Worm (Caenorhabditis elegans) whole organism, L2 larva: ENCODE results near the gene F21A3.2.

Experiments
- C34F6.9 ChIP-seq: fragments of 150-350 bp; optimal IDR thresholded peaks from 2 replicates; lab custom pipeline; 2014; ENCODE audit warnings: missing biosample characterization, missing genetic modification characterization
- F13H6.1 ChIP-seq: sonication (generic microtip); optimal IDR thresholded peaks from 2 replicates; lab custom pipeline; 2016; ENCODE audit warnings: missing genetic modification characterization, missing compliant biosample characterization
- Y55F3AM.14 ChIP-seq: fragments of 200-800 bp; sonication (Bioruptor generic); optimal IDR thresholded peaks from 2 replicates; lab custom pipeline; 2018; ENCODE audit warnings: mild to moderate bottlenecking, missing genetic modification characterization, missing compliant biosample characterization
- alr-1 ChIP-seq: fragments of 150-350 bp; optimal IDR thresholded peaks from 2 replicates; lab custom pipeline; 2014; ENCODE audit warnings: missing biosample characterization, missing genetic modification characterization
- aly-2 ChIP-seq: fragments of 150-350 bp; optimal IDR thresholded peaks from 2 replicates; lab custom pipeline; 2014; ENCODE audit warnings: missing biosample characterization, missing genetic modification characterization
- ama-1 ChIP-seq: fragments of 150-350 bp; optimal IDR thresholded peaks from 2 replicates; lab custom pipeline; 2018; ENCODE audit warnings: inconsistent platforms
- blmp-1 ChIP-seq: sonication (generic microtip); optimal IDR thresholded peaks from 2 replicates; lab custom pipeline; 2017; ENCODE audit warnings: missing genetic modification characterization, mild to moderate bottlenecking, missing compliant biosample characterization, antibody characterized with exemption, moderate library complexity; ENCODE audit not compliant: insufficient read depth
- ceh-16 ChIP-seq: fragments of 150-350 bp; optimal IDR thresholded peaks from 2 replicates; lab custom pipeline; 2014; ENCODE audit warnings: missing biosample characterization, missing genetic modification characterization
- dmd-4 ChIP-seq: sonication (generic microtip); optimal IDR thresholded peaks from 2 replicates; lab custom pipeline; 2017; ENCODE audit warnings: missing biosample characterization, missing genetic modification characterization
- egl-27 ChIP-seq: sonication (generic microtip); optimal IDR thresholded peaks from 3 replicates; lab custom pipeline; 2017; ENCODE audit warnings: missing biosample characterization, missing genetic modification reagents, missing genetic modification characterization
- elt-1 ChIP-seq: fragments of 150-350 bp; optimal IDR thresholded peaks from 2 replicates; lab custom pipeline; 2014; ENCODE audit warnings: missing biosample characterization, missing genetic modification characterization
- fos-1 ChIP-seq: fragments of 150-350 bp; optimal IDR thresholded peaks from 2 replicates; lab custom pipeline; 2014; ENCODE audit warnings: missing biosample characterization, missing genetic modification characterization
- gmeb-1 ChIP-seq: fragments of 150-350 bp; optimal IDR thresholded peaks from 2 replicates; lab custom pipeline; 2014; ENCODE audit warnings: missing biosample characterization, missing genetic modification characterization
- lin-11 ChIP-seq: fragments of 150-350 bp; sonication (generic microtip); optimal IDR thresholded peaks from 2 replicates; lab custom pipeline; 2014; ENCODE audit warnings: missing biosample characterization, missing genetic modification characterization, inconsistent platforms, mixed read lengths
- lin-13 ChIP-seq: fragments of 150-350 bp; optimal IDR thresholded peaks from 2 replicates; lab custom pipeline; 2014; ENCODE audit warnings: missing biosample characterization, missing genetic modification reagents, missing genetic modification characterization
- lin-39 ChIP-seq: fragments of 150-350 bp; optimal IDR thresholded peaks from 2 replicates; lab custom pipeline; 2014; ENCODE audit warnings: missing biosample characterization, missing genetic modification reagents, missing genetic modification characterization
- lsy-2 ChIP-seq, 2 experiments: fragments of 150-350 bp in 1 of 2; sonication (generic microtip) in 1 of 2; optimal IDR thresholded peaks; 2 replicates each; lab custom pipeline; 2014 to 2017; ENCODE audit warnings: missing biosample characterization in 2 of 2, missing genetic modification characterization in 2 of 2
- mab-5 ChIP-seq: fragments of 150-350 bp; optimal IDR thresholded peaks from 2 replicates; lab custom pipeline; 2014; ENCODE audit warnings: missing biosample characterization, missing genetic modification characterization
- mdl-1 ChIP-seq, 2 experiments: fragments of 150-350 bp in 1 of 2; sonication (generic microtip) in 1 of 2; optimal IDR thresholded peaks; 2 replicates each; lab custom pipeline; 2017; ENCODE audit warnings: missing biosample characterization in 2 of 2, missing genetic modification characterization in 2 of 2
- nhr-10 ChIP-seq: sonication (generic microtip); optimal IDR thresholded peaks from 2 replicates; lab custom pipeline; 2017; ENCODE audit warnings: missing biosample characterization, missing genetic modification characterization
- nhr-11 ChIP-seq: fragments of 150-350 bp; optimal IDR thresholded peaks from 2 replicates; lab custom pipeline; 2014; ENCODE audit warnings: missing biosample characterization, missing genetic modification characterization
- nhr-129 ChIP-seq: fragments of 150-350 bp; optimal IDR thresholded peaks from 2 replicates; lab custom pipeline; 2014; ENCODE audit warnings: missing biosample characterization, missing genetic modification characterization
- nhr-23 ChIP-seq: fragments of 150-350 bp; optimal IDR thresholded peaks from 2 replicates; lab custom pipeline; 2014; ENCODE audit warnings: missing biosample characterization, missing genetic modification reagents, missing genetic modification characterization
- nhr-237 ChIP-seq: fragments of 150-350 bp; optimal IDR thresholded peaks from 2 replicates; lab custom pipeline; 2014; ENCODE audit warnings: missing biosample characterization, missing genetic modification characterization
- nhr-6 ChIP-seq: fragments of 150-350 bp; optimal IDR thresholded peaks from 2 replicates; lab custom pipeline; 2014; ENCODE audit warnings: missing biosample characterization, missing genetic modification characterization
- nhr-77 ChIP-seq: fragments of 150-350 bp; optimal IDR thresholded peaks from 2 replicates; lab custom pipeline; 2014; ENCODE audit warnings: missing biosample characterization, missing genetic modification characterization
- peb-1 ChIP-seq: fragments of 150-350 bp; optimal IDR thresholded peaks from 2 replicates; lab custom pipeline; 2014; ENCODE audit warnings: missing biosample characterization, missing genetic modification characterization
- sem-4 ChIP-seq: fragments of 150-350 bp; optimal IDR thresholded peaks from 2 replicates; lab custom pipeline; 2014; ENCODE audit warnings: missing biosample characterization, missing genetic modification reagents, missing genetic modification characterization
- sma-9 ChIP-seq, 2 experiments: fragments of 150-350 bp in 1 of 2; sonication (generic microtip) in 1 of 2; optimal IDR thresholded peaks; 2 replicates each; lab custom pipeline; 2014 to 2016; ENCODE audit warnings: missing genetic modification characterization in 2 of 2, mild to moderate bottlenecking in 1 of 2, missing biosample characterization in 1 of 2, missing compliant biosample characterization in 1 of 2, missing genetic modification reagents in 1 of 2, moderate library complexity in 1 of 2
- snpc-4 ChIP-seq: fragments of 150-350 bp; optimal IDR thresholded peaks from 2 replicates; lab custom pipeline; 2014; ENCODE audit warnings: missing biosample characterization, missing genetic modification characterization
- unc-55 ChIP-seq: fragments of 150-350 bp; sonication (generic microtip); optimal IDR thresholded peaks from 3 replicates; lab custom pipeline; 2014; ENCODE audit warnings: missing biosample characterization, missing genetic modification reagents, missing genetic modification characterization
- ztf-11 ChIP-seq: sonication (generic microtip); optimal IDR thresholded peaks from 2 replicates; lab custom pipeline; 2017; ENCODE audit warnings: missing biosample characterization, missing genetic modification characterization
- ztf-4 ChIP-seq: fragments of 150-350 bp; optimal IDR thresholded peaks from 2 replicates; lab custom pipeline; 2014; ENCODE audit warnings: missing biosample characterization, missing genetic modification characterization

Gene F21A3.2

ce11 chrV:15544898-15545297 is 11.1 kb upstream of the F21A3.2 start, which contains the start of gene glb-14:
TSS of gene glb-14 (minus strand) at chrV:15544994.
- TF ChIP-seq lsy-2 (tag; optimal IDR thresholded peaks at IDR 0.05; lab: Kevin White, UChicago) = no peak
- TF ChIP-seq snpc-4 = no peak
- no peak for TF ChIP-seq ztf-11
- no peak for TF ChIP-seq aly-2 (tag; lab: Kevin White, UChicago)
- no peak for TF ChIP-seq F13H6.1 (tag; lab: Kevin White, UChicago)
- no peak for TF ChIP-seq nhr-237 (tag; lab: Kevin White, UChicago)
- TF ChIP-seq ceh-16 = no peak
- TF ChIP-seq nhr-77 (tag; lab: Kevin White, UChicago) = no peak
- TF ChIP-seq Y55F3AM.14 (GFP tag; lab: Kevin White, UChicago) = no peak
- no peak for TF ChIP-seq lin-11 (tag; lab: Kevin White, UChicago)
- TF ChIP-seq nhr-6 (tag; lab: Kevin White, UChicago) = no peak
- no peak for TF ChIP-seq nhr-23 (tag; lab: Kevin White, UChicago)
- no peak for TF ChIP-seq blmp-1
- no peak for TF ChIP-seq egl-27
- TF ChIP-seq mdl-1 (tag; optimal IDR thresholded peaks at IDR 0.05; lab: Kevin White, UChicago) = no peak
- TF ChIP-seq ama-1 (lab: Kevin White, UChicago) = no peak
- TF ChIP-seq lin-13 (GFP tag; lab: Kevin White, UChicago) = no peak
- TF ChIP-seq gmeb-1 (tag; lab: Kevin White, UChicago) = no peak
- no peak for TF ChIP-seq unc-55 (GFP tag; lab: Kevin White, UChicago)
- no peak for TF ChIP-seq C34F6.9

ce11 chrV:15543252-15543651 is 9.5 kb upstream of the F21A3.2 start:
- TF ChIP-seq alr-1 (tag; lab: Kevin White, UChicago) = no peak
- TF ChIP-seq ztf-4 (tag; lab: Kevin White, UChicago) = no peak
- no peak for TF ChIP-seq nhr-23 (tag; lab: Kevin White, UChicago)
- no peak for TF ChIP-seq sma-9 (GFP tag; optimal IDR thresholded peaks at IDR 0.05; lab: Kevin White, UChicago)
- TF ChIP-seq sma-9 (tag; optimal IDR thresholded peaks at IDR 0.05; lab: Kevin White, UChicago) = no peak
- no peak for TF ChIP-seq sem-4 (tag; lab: Kevin White, UChicago)
- TF ChIP-seq ama-1 (lab: Kevin White, UChicago) = no peak
- no peak for TF ChIP-seq nhr-129 (tag; lab: Kevin White, UChicago)
- TF ChIP-seq peb-1 (tag; lab: Kevin White, UChicago) = no peak
- TF ChIP-seq mab-5 (tag; lab: Kevin White, UChicago) = no peak
- TF ChIP-seq elt-1 = no peak
- TF ChIP-seq dmd-4 (tag; lab: Kevin White, UChicago) = no peak
- no peak for TF ChIP-seq nhr-10 (tag; lab: Kevin White, UChicago)
- no peak for TF ChIP-seq lin-11 (tag; lab: Kevin White, UChicago)
- TF ChIP-seq lin-39 (tag; lab: Kevin White, UChicago) = no peak
- no peak for TF ChIP-seq gmeb-1 (tag; lab: Kevin White, UChicago)

ce11 chrV:15537923-15538322 is 4.2 kb upstream of the F21A3.2 start, which contains the start of gene prde-1:
TSS of gene prde-1 (plus strand) at chrV:15538244.
- TF ChIP-seq blmp-1 (no peak), nhr-11 (tag; lab: Kevin White, UChicago) (no peak)

- no peak for TF ChIP-seq lin-11 (tag; lab: Kevin White, UChicago)
- no peak for TF ChIP-seq mab-5 (tag; lab: Kevin White, UChicago)
Observed at ce11 chrV:15536320-15536719, 2.6 kb upstream of the F21A3.2 start, which contains the start of gene F21A3.4. TSS of gene F21A3.4 (plus strand) at chrV:15536620.

ce11 chrV:15533096-15533495 is 668 bp downstream of the F21A3.2 start, which contains the start of gene F21A3.11:
TSS of gene F21A3.11 (minus strand) at chrV:15533212.
- peak; percentile 49 for TF ChIP-seq fos-1 (tag; lab: Kevin White, UChicago)
- no peak for TF ChIP-seq nhr-237 (tag; lab: Kevin White, UChicago)
- no peak for TF ChIP-seq nhr-10 (tag; lab: Kevin White, UChicago)
- no peak for TF ChIP-seq snpc-4
